Fruit fly (Drosophila melanogaster) whole organism, embryonic: ENCODE measurements around the gene CG7943.
A peak's percentile ranks its signal among the peaks of the same experiment; 100 is the strongest.

Source experiments
- ATbp ChIP-seq: fragments of 200-800 bp; sonication (Bioruptor generic); optimal IDR thresholded peaks from 2 replicates; lab custom pipeline; 2017; ENCODE audit warnings: missing biosample characterization, mild to moderate bottlenecking, missing genetic modification characterization, missing genetic modification reagents
- Ada2b ChIP-seq: fragments of 200-800 bp; sonication (Bioruptor generic); IDR thresholded peaks from 2 replicates; pipeline ENCODE4 v1.3.6; 2022; ENCODE audit warnings: missing biosample characterization, missing genetic modification characterization
- Awh ChIP-seq: fragments of 200-800 bp; sonication (Bioruptor generic); IDR thresholded peaks from 2 replicates; pipeline ENCODE4, ENCODE4 v1.3.6; 2022; ENCODE audit warnings: missing biosample characterization, missing genetic modification characterization
- CG10209 ChIP-seq: fragments of 200-800 bp; sonication (Bioruptor generic); optimal IDR thresholded peaks from 3 replicates; lab custom pipeline; 2017; ENCODE audit warnings: missing biosample characterization, mild to moderate bottlenecking, missing genetic modification characterization, missing genetic modification reagents
- CG10543 ChIP-seq: fragments of 200-800 bp; sonication (Bioruptor generic); optimal IDR thresholded peaks from 3 replicates; lab custom pipeline; 2017; ENCODE audit warnings: missing biosample characterization, mild to moderate bottlenecking, missing genetic modification characterization, moderate library complexity
- CG12744 ChIP-seq: fragments of 200-800 bp; sonication (Bioruptor generic); optimal IDR thresholded peaks from 2 replicates; lab custom pipeline; 2016; ENCODE audit warnings: missing biosample characterization, missing genetic modification characterization
- CG14050 ChIP-seq: fragments of 200-800 bp; sonication (Bioruptor generic); IDR thresholded peaks from 3 replicates; pipeline ENCODE4 v1.3.6; 2022; ENCODE audit warnings: missing biosample characterization, missing genetic modification characterization
- CG14860 ChIP-seq: fragments of 200-800 bp; sonication (Bioruptor generic); IDR thresholded peaks from 3 replicates; pipeline ENCODE4 v1.3.6; 2022; ENCODE audit warnings: missing biosample characterization, missing genetic modification characterization; ENCODE audit not compliant: partially characterized antibody
- CG15696 ChIP-seq: fragments of 200-800 bp; sonication (Bioruptor generic); optimal IDR thresholded peaks from 2 replicates; lab custom pipeline; 2019; ENCODE audit warnings: missing biosample characterization, mild to moderate bottlenecking, missing genetic modification characterization, moderate library complexity
- CG1647 ChIP-seq: fragments of 200-800 bp; sonication (Bioruptor generic); optimal IDR thresholded peaks from 3 replicates; lab custom pipeline; 2016; ENCODE audit warnings: missing biosample characterization, missing genetic modification characterization
- CG17912 ChIP-seq: fragments of 200-800 bp; sonication (Bioruptor generic); optimal IDR thresholded peaks from 2 replicates; lab custom pipeline; 2018; ENCODE audit warnings: missing biosample characterization, mild to moderate bottlenecking, missing genetic modification characterization
- CG18764 ChIP-seq: fragments of 200-800 bp; sonication (Bioruptor generic); optimal IDR thresholded peaks from 3 replicates; lab custom pipeline; 2016; ENCODE audit warnings: missing biosample characterization, missing genetic modification characterization
- CG3065 ChIP-seq: fragments of 200-800 bp; sonication (Bioruptor generic); optimal IDR thresholded peaks from 2 replicates; lab custom pipeline; 2016; ENCODE audit warnings: missing biosample characterization, missing genetic modification characterization
- CG32767 ChIP-seq: fragments of 200-800 bp; sonication (Bioruptor generic); IDR thresholded peaks from 2 replicates; pipeline ENCODE4 v1.3.6; 2022; ENCODE audit warnings: missing biosample characterization, missing genetic modification characterization
- CG32772 ChIP-seq: fragments of 200-800 bp; sonication (Bioruptor generic); IDR thresholded peaks from 2 replicates; pipeline ENCODE4 v1.3.6; 2022; ENCODE audit warnings: missing biosample characterization, missing genetic modification characterization
- CG42726 ChIP-seq: fragments of 200-800 bp; sonication (Bioruptor generic); IDR thresholded peaks from 2 replicates; pipeline ENCODE4 v1.3.6; 2022; ENCODE audit warnings: missing biosample characterization, missing genetic modification characterization; ENCODE audit not compliant: partially characterized antibody
- CG6175 ChIP-seq: fragments of 200-800 bp; sonication (Bioruptor generic); IDR thresholded peaks from 3 replicates; pipeline ENCODE4 v1.3.6; 2022; ENCODE audit warnings: missing biosample characterization, missing genetic modification characterization
- CG6854 ChIP-seq: fragments of 200-800 bp; sonication (Bioruptor generic); optimal IDR thresholded peaks from 3 replicates; lab custom pipeline; 2017; ENCODE audit warnings: missing biosample characterization, mild to moderate bottlenecking, missing genetic modification characterization
- CG8765 ChIP-seq: fragments of 200-800 bp; sonication (Bioruptor generic); IDR thresholded peaks from 2 replicates; pipeline ENCODE4 v1.3.6; 2022; ENCODE audit warnings: missing biosample characterization, missing genetic modification characterization
- CG9609 ChIP-seq: fragments of 200-800 bp; sonication (Bioruptor generic); optimal IDR thresholded peaks from 3 replicates; lab custom pipeline; 2016; ENCODE audit warnings: missing biosample characterization, missing genetic modification characterization
- CHES-1-like ChIP-seq: fragments of 200-800 bp; sonication (Bioruptor generic); optimal IDR thresholded peaks from 2 replicates; lab custom pipeline; 2016; ENCODE audit warnings: missing biosample characterization, missing genetic modification characterization
- Chrac-16 ChIP-seq: fragments of 200-800 bp; sonication (Bioruptor generic); optimal IDR thresholded peaks from 3 replicates; lab custom pipeline; 2016; ENCODE audit warnings: missing biosample characterization, missing genetic modification characterization
- CoRest ChIP-seq: fragments of 200-800 bp; sonication (Bioruptor generic); optimal IDR thresholded peaks from 3 replicates; lab custom pipeline; 2018; ENCODE audit warnings: missing biosample characterization, mild to moderate bottlenecking, missing genetic modification characterization, moderate library complexity
- Doc2 ChIP-seq: fragments of 200-800 bp; sonication (Bioruptor generic); IDR thresholded peaks from 2 replicates; pipeline ENCODE4 v1.3.6; 2022; ENCODE audit warnings: missing biosample characterization, missing genetic modification characterization
- Fer3 ChIP-seq: fragments of 200-800 bp; sonication (Bioruptor generic); optimal IDR thresholded peaks from 2 replicates; lab custom pipeline; 2018; ENCODE audit warnings: missing biosample characterization, mild to moderate bottlenecking, missing genetic modification characterization, moderate library complexity
- HHEX ChIP-seq: fragments of 200-800 bp; sonication (Bioruptor generic); optimal IDR thresholded peaks from 3 replicates; lab custom pipeline; 2017; ENCODE audit warnings: missing biosample characterization, mild to moderate bottlenecking, missing genetic modification characterization, missing genetic modification reagents
- HLH54F ChIP-seq: fragments of 200-800 bp; sonication (Bioruptor generic); optimal IDR thresholded peaks from 3 replicates; lab custom pipeline; 2016; ENCODE audit warnings: missing biosample characterization, missing genetic modification characterization
- Hey ChIP-seq: fragments of 200-800 bp; sonication (Bioruptor generic); optimal IDR thresholded peaks from 3 replicates; lab custom pipeline; 2018; ENCODE audit warnings: missing biosample characterization, mild to moderate bottlenecking, missing genetic modification characterization
- Hr78 ChIP-seq, 2 experiments: fragments of 200-800 bp in 1 of 2; fragments of >200 bp in 1 of 2; sonication (Bioruptor generic) in 1 of 2; optimal IDR thresholded peaks; 2 replicates each; lab custom pipeline; 2017 to 2019; ENCODE audit warnings: missing biosample characterization in 2 of 2, missing genetic modification characterization in 2 of 2, mild to moderate bottlenecking in 1 of 2, moderate library complexity in 1 of 2
- Nf-YC ChIP-seq: fragments of 200-800 bp; optimal IDR thresholded peaks from 3 replicates; lab custom pipeline; 2019; ENCODE audit warnings: missing biosample characterization, mild to moderate bottlenecking, missing genetic modification characterization, moderate library complexity
- Sin3A ChIP-seq: fragments of >200 bp; optimal IDR thresholded peaks from 2 replicates; lab custom pipeline; 2018
- Trl ChIP-seq, 3 experiments: fragments of >200 bp in 2 of 3; fragments of 200-800 bp in 1 of 3; sonication (Bioruptor generic) in 1 of 3; optimal IDR thresholded peaks; 2 replicates in 1 of 3; 3 replicates in 2 of 3; lab custom pipeline; 2016 to 2017; ENCODE audit warnings: missing biosample characterization in 1 of 3, missing genetic modification characterization in 1 of 3
- amos ChIP-seq: fragments of 200-800 bp; sonication (Bioruptor generic); IDR thresholded peaks from 2 replicates; pipeline ENCODE4 v1.3.6; 2022; ENCODE audit warnings: missing biosample characterization, missing genetic modification characterization; ENCODE audit not compliant: partially characterized antibody
- az2 ChIP-seq: fragments of 200-800 bp; sonication (Bioruptor generic); optimal IDR thresholded peaks from 3 replicates; lab custom pipeline; 2016; ENCODE audit warnings: missing biosample characterization, missing genetic modification characterization
- chn ChIP-seq: fragments of 200-800 bp; sonication (Bioruptor generic); optimal IDR thresholded peaks from 2 replicates; lab custom pipeline; 2016; ENCODE audit warnings: missing biosample characterization, missing genetic modification characterization
- dm ChIP-seq: fragments of 200-800 bp; sonication (Bioruptor generic); optimal IDR thresholded peaks from 3 replicates; lab custom pipeline; 2016; ENCODE audit warnings: missing biosample characterization, missing genetic modification characterization
- esg ChIP-seq: fragments of 200-800 bp; sonication (Bioruptor generic); conservative IDR thresholded peaks from 2 replicates; pipeline ENCODE4 v1.3.6; 2022; ENCODE audit warnings: missing biosample characterization, missing genetic modification characterization
- exex ChIP-seq: fragments of 200-800 bp; sonication (Bioruptor generic); optimal IDR thresholded peaks from 4 replicates; lab custom pipeline; 2018; ENCODE audit warnings: missing biosample characterization, mild to moderate bottlenecking, missing genetic modification characterization, moderate library complexity
- fd64A ChIP-seq: fragments of 200-800 bp; sonication (Bioruptor generic); optimal IDR thresholded peaks from 3 replicates; lab custom pipeline; 2018; ENCODE audit warnings: missing biosample characterization, mild to moderate bottlenecking, missing genetic modification characterization
- fru ChIP-seq: fragments of >200 bp; optimal IDR thresholded peaks from 2 replicates; lab custom pipeline; 2017
- ind ChIP-seq: fragments of 200-800 bp; sonication (Bioruptor generic); optimal IDR thresholded peaks from 3 replicates; lab custom pipeline; 2016; ENCODE audit warnings: missing biosample characterization, missing genetic modification characterization
- kah ChIP-seq: fragments of 200-800 bp; sonication (Bioruptor generic); optimal IDR thresholded peaks from 2 replicates; lab custom pipeline; 2018; ENCODE audit warnings: missing biosample characterization, mild to moderate bottlenecking, missing genetic modification characterization
- onecut ChIP-seq: fragments of 200-800 bp; sonication (Bioruptor generic); IDR thresholded peaks from 2 replicates; pipeline ENCODE4 v1.3.6; 2022; ENCODE audit warnings: missing biosample characterization, missing genetic modification characterization
- pum ChIP-seq: fragments of 200-800 bp; sonication (Bioruptor generic); optimal IDR thresholded peaks from 2 replicates; lab custom pipeline; 2016; ENCODE audit warnings: missing biosample characterization, missing genetic modification characterization
- repo ChIP-seq: fragments of 200-800 bp; sonication (Bioruptor generic); optimal IDR thresholded peaks from 2 replicates; lab custom pipeline; 2016; ENCODE audit warnings: missing biosample characterization, missing genetic modification characterization
- ro ChIP-seq: fragments of 200-800 bp; sonication (Bioruptor generic); IDR thresholded peaks from 2 replicates; pipeline ENCODE4 v1.3.6; 2022; ENCODE audit warnings: missing biosample characterization, missing genetic modification characterization
- sens-2 ChIP-seq: fragments of 200-800 bp; sonication (Bioruptor generic); IDR thresholded peaks from 2 replicates; pipeline ENCODE4 v1.3.6; 2022; ENCODE audit warnings: missing biosample characterization, missing genetic modification characterization
- tgo ChIP-seq: fragments of 200-800 bp; sonication (Bioruptor generic); IDR thresholded peaks from 3 replicates; pipeline ENCODE4 v1.3.6; 2022; ENCODE audit warnings: missing biosample characterization, missing genetic modification characterization
- tna ChIP-seq: fragments of 200-800 bp; sonication (Bioruptor generic); IDR thresholded peaks from 2 replicates; pipeline ENCODE4 v1.3.6; 2022; ENCODE audit warnings: missing biosample characterization, missing genetic modification characterization; ENCODE audit not compliant: partially characterized antibody
- tup ChIP-seq: fragments of 200-800 bp; sonication (Bioruptor generic); optimal IDR thresholded peaks from 2 replicates; lab custom pipeline; 2016; ENCODE audit warnings: missing biosample characterization, mild to moderate bottlenecking, missing genetic modification characterization, moderate library complexity

Gene CG7943

DNA sequence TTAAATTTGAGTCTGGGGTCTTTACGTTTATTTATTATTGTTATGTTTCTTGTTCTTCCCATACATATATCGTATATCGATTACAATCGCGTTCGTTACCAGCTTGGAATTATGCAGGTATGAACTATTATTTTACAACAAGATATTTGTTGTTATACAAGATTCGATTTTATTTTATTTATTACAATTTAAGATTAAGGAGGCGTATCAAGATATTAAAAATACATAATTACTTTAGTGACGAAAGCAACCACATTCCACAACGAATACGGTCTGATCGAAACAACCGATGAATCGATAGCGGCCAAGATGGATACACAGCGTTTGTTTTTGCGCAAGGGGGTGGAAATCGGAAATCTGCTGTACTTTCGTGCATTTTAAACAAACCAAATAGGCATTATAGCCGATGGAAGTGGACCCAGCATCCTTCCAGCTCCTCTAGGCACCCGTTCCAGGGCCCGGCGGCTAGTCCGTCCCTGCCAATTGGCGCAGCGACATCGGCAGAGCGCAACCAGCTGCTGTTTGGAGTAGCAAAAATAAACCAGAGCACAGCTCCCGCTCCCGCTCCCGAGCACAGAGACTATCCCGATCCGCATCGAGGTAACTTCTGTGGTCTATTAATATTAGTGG is 48.5 kb upstream of the CG7943 start, which contains the start of the genes CG15525 and CG11504 (continued):
- no peak for TF ChIP-seq CG10209
- TF ChIP-seq amos, result peak; percentile 79
- TF ChIP-seq Hr78 (GFP tag; optimal IDR thresholded peaks at IDR 0.05; lab: Kevin White, UChicago), result no peak
- peak; percentile 51 for TF ChIP-seq az2
- no peak for TF ChIP-seq tup (GFP tag; lab: Kevin White, UChicago)
- peak; percentile 36; the same call in 1 of the 2 replicates for TF ChIP-seq Ada2b (GFP tag; lab: Robert Waterston, UW)
- TF ChIP-seq repo (GFP tag; lab: Kevin White, UChicago), result no peak
- TF ChIP-seq CG14860 (GFP tag; lab: Robert Waterston, UW), result peak; percentile 87
- no peak for TF ChIP-seq exex (tag; lab: Kevin White, UChicago)
- TF ChIP-seq Doc2, result no peak
- TF ChIP-seq fd64A (GFP tag; lab: Kevin White, UChicago), result no peak
- TF ChIP-seq tna (GFP tag; lab: Robert Waterston, UW), result peak; percentile 62; the same call in 1 of the 2 replicates
- TF ChIP-seq CG6854 (GFP tag; lab: Kevin White, UChicago), result no peak
- TF ChIP-seq CG14050 (GFP tag; lab: Robert Waterston, UW), result no peak
- TF ChIP-seq CG15696 (tag; lab: Kevin White, UChicago), result no peak
- TF ChIP-seq CG10543 (GFP tag; lab: Kevin White, UChicago), result no peak
- TF ChIP-seq CG1647 (GFP tag; lab: Kevin White, UChicago), result no peak
- no peak for TF ChIP-seq Hey (tag; lab: Kevin White, UChicago)
- TF ChIP-seq Chrac-16 (GFP tag; lab: Kevin White, UChicago), result peak; percentile 54
- TF ChIP-seq CG6175 (GFP tag; lab: Robert Waterston, UW), result peak; percentile 32; the same call in 1 of the 3 replicates
- peak; percentile 47 for TF ChIP-seq chn (GFP tag; lab: Kevin White, UChicago)
- TF ChIP-seq pum (GFP tag; lab: Kevin White, UChicago), result peak; percentile 47
- TF ChIP-seq CG18764 (GFP tag; lab: Kevin White, UChicago), result peak; percentile 19
- peak; percentile 48 for TF ChIP-seq Sin3A (lab: Kevin White, UChicago)
- no peak for TF ChIP-seq HHEX (GFP tag; lab: Kevin White, UChicago)
- TF ChIP-seq sens-2 (GFP tag; lab: Robert Waterston, UW), result no peak
- peak; percentile 50 for TF ChIP-seq CoRest (tag; lab: Kevin White, UChicago)
- peak; percentile 36 for TF ChIP-seq CG9609
- peak; percentile 47 for TF ChIP-seq HLH54F
- TF ChIP-seq kah (GFP tag; lab: Kevin White, UChicago), result no peak
- peak; percentile 15 for TF ChIP-seq dm
- TF ChIP-seq fru (lab: Kevin White, UChicago), result no peak
- peak; percentile 73 for TF ChIP-seq CG32772 (GFP tag; lab: Robert Waterston, UW)
- TF ChIP-seq ATbp (GFP tag; lab: Kevin White, UChicago), result no peak
- peak; percentile 2 for TF ChIP-seq CG3065 (GFP tag; lab: Kevin White, UChicago)
- TF ChIP-seq CHES-1-like, result peak; percentile 64
- peak; percentile 40; the same call in 2 of the 3 replicates for TF ChIP-seq tgo (GFP tag; lab: Robert Waterston, UW)
- peak; percentile 67 for TF ChIP-seq ind
- no peak for TF ChIP-seq Trl (optimal IDR thresholded peaks at IDR 0.05; lab: Kevin White, UChicago)
- no peak for TF ChIP-seq Trl (GFP tag; optimal IDR thresholded peaks at IDR 0.05; lab: Kevin White, UChicago)
- no peak for TF ChIP-seq CG12744 (GFP tag; lab: Kevin White, UChicago)
- no peak for TF ChIP-seq ro (GFP tag; lab: Robert Waterston, UW)
- no peak for TF ChIP-seq Awh (GFP tag; lab: Robert Waterston, UW)
- TF ChIP-seq CG42726 (GFP tag; lab: Robert Waterston, UW), result peak; percentile 41; the same call in 1 of the 2 replicates
- TF ChIP-seq CG32767 (GFP tag; lab: Robert Waterston, UW), result peak; percentile 92
- peak; percentile 60 for TF ChIP-seq onecut (GFP tag; lab: Robert Waterston, UW)
- TF ChIP-seq Nf-YC, result no peak
- TF ChIP-seq CG17912 (GFP tag; lab: Kevin White, UChicago), result no peak
- peak; percentile 72 for TF ChIP-seq esg (GFP tag; lab: Robert Waterston, UW)
- TF ChIP-seq Fer3, result no peak
- TF ChIP-seq CG8765 (GFP tag; lab: Robert Waterston, UW), result no peak
